Worm (Caenorhabditis elegans) whole organism, L1 larva: Measurements from ENCODE around the gene C46F11.5.
A peak's percentile ranks its signal among the peaks of the same experiment; 100 is the strongest.

ENCODE experiments used
- C16A3.4 ChIP-seq: fragments of 150-350 bp; optimal IDR thresholded peaks from 2 replicates; lab custom pipeline; 2014; ENCODE audit warnings: missing biosample characterization, missing genetic modification characterization
- F16B12.6 ChIP-seq: fragments of 150-350 bp; optimal IDR thresholded peaks from 2 replicates; lab custom pipeline; 2014; ENCODE audit warnings: missing biosample characterization, missing genetic modification characterization
- aly-2 ChIP-seq: fragments of 150-350 bp; optimal IDR thresholded peaks from 2 replicates; lab custom pipeline; 2014; ENCODE audit warnings: missing biosample characterization, missing genetic modification characterization
- blmp-1 ChIP-seq: fragments of 150-350 bp; optimal IDR thresholded peaks from 2 replicates; lab custom pipeline; 2014; ENCODE audit warnings: missing biosample characterization, missing genetic modification characterization
- ceh-8 ChIP-seq: fragments of 200-800 bp; sonication (Bioruptor generic); optimal IDR thresholded peaks from 2 replicates; lab custom pipeline; 2018; ENCODE audit warnings: mild to moderate bottlenecking, missing genetic modification characterization, moderate library complexity, missing compliant biosample characterization
- ceh-82 ChIP-seq, 3 experiments: fragments of 150-350 bp in 1 of 3; sonication (generic microtip) in 2 of 3; optimal IDR thresholded peaks; 2 replicates each; lab custom pipeline; 2014 to 2017; ENCODE audit warnings: missing biosample characterization in 3 of 3, missing genetic modification characterization in 3 of 3
- dpl-1 ChIP-seq, 3 experiments: fragments of 150-350 bp in 2 of 3; sonication (generic microtip) in 1 of 3; optimal IDR thresholded peaks; 2 replicates each; lab custom pipeline; 2014 to 2017; ENCODE audit warnings: missing biosample characterization in 3 of 3, missing genetic modification characterization in 3 of 3, missing genetic modification reagents in 3 of 3
- efl-1 ChIP-seq, 4 experiments: fragments of 150-350 bp; optimal IDR thresholded peaks in 3 of 4; peaks in 1 of 4; 1 replicate in 1 of 4; 2 replicates in 3 of 4; lab custom pipeline; 2014; ENCODE audit warnings: missing biosample characterization in 2 of 4, missing genetic modification characterization in 2 of 4, missing genetic modification reagents in 2 of 4
- efl-3 ChIP-seq: fragments of 200-800 bp; sonication (Bioruptor generic); optimal IDR thresholded peaks from 2 replicates; lab custom pipeline; 2018; ENCODE audit warnings: mild to moderate bottlenecking, missing genetic modification characterization, missing compliant biosample characterization
- egl-13 ChIP-seq: sonication (generic microtip); optimal IDR thresholded peaks from 2 replicates; lab custom pipeline; 2016; ENCODE audit warnings: missing genotype, missing genetic modification reagents, missing genetic modification characterization, missing compliant biosample characterization
- egl-27 ChIP-seq, 2 experiments: fragments of 150-350 bp in 1 of 2; sonication (generic microtip); optimal IDR thresholded peaks; 3 replicates each; lab custom pipeline; 2017 to 2018; ENCODE audit warnings: missing biosample characterization in 2 of 2, missing genetic modification characterization in 2 of 2, missing genetic modification reagents in 2 of 2
- ets-5 ChIP-seq: fragments of 200-800 bp; sonication (Bioruptor generic); IDR thresholded peaks from 2 replicates; pipeline ENCODE4 v1.3.6; 2022; ENCODE audit warnings: missing genetic modification characterization, missing compliant biosample characterization
- fkh-4 ChIP-seq: sonication (generic microtip); optimal IDR thresholded peaks from 2 replicates; lab custom pipeline; 2016; ENCODE audit warnings: missing compliant biosample characterization, missing genetic modification characterization, borderline replicate concordance
- hpl-2 ChIP-seq: fragments of 150-350 bp; optimal IDR thresholded peaks from 2 replicates; lab custom pipeline; 2014; ENCODE audit warnings: missing biosample characterization, missing genetic modification reagents, missing genetic modification characterization
- lin-14 ChIP-seq: fragments of 200-800 bp; sonication (Bioruptor generic); optimal IDR thresholded peaks from 2 replicates; lab custom pipeline; 2018; ENCODE audit warnings: mild to moderate bottlenecking, missing genetic modification characterization, moderate library complexity, missing compliant biosample characterization
- nhr-11 ChIP-seq: fragments of 150-350 bp; optimal IDR thresholded peaks from 2 replicates; lab custom pipeline; 2014; ENCODE audit warnings: missing biosample characterization, missing genetic modification characterization
- nhr-19 ChIP-seq: fragments of 200-800 bp; sonication (Bioruptor generic); conservative IDR thresholded peaks from 2 replicates; pipeline ENCODE4 v1.3.6; 2022; ENCODE audit warnings: missing genetic modification characterization, missing compliant biosample characterization
- nhr-84 ChIP-seq: sonication (generic microtip); optimal IDR thresholded peaks from 2 replicates; lab custom pipeline; 2017; ENCODE audit warnings: missing biosample characterization, missing genetic modification characterization
- pqm-1 ChIP-seq: sonication (generic microtip); optimal IDR thresholded peaks from 3 replicates; lab custom pipeline; 2017; ENCODE audit warnings: missing biosample characterization, missing genetic modification characterization
- sox-4 ChIP-seq: sonication (generic microtip); optimal IDR thresholded peaks from 2 replicates; lab custom pipeline; 2016; ENCODE audit warnings: missing genetic modification characterization, missing compliant biosample characterization
- sup-37 ChIP-seq: fragments of 200-800 bp; sonication (Bioruptor generic); optimal IDR thresholded peaks from 2 replicates; lab custom pipeline; 2018; ENCODE audit warnings: mild to moderate bottlenecking, missing genetic modification characterization, missing compliant biosample characterization
- tbx-2 ChIP-seq: sonication (generic microtip); optimal IDR thresholded peaks from 2 replicates; lab custom pipeline; 2016; ENCODE audit warnings: missing genetic modification characterization, missing compliant biosample characterization
- tlp-1 ChIP-seq: fragments of 150-350 bp; optimal IDR thresholded peaks from 2 replicates; lab custom pipeline; 2014; ENCODE audit warnings: missing biosample characterization, missing genetic modification characterization
- unc-62 ChIP-seq: fragments of 150-350 bp; optimal IDR thresholded peaks from 2 replicates; lab custom pipeline; 2014; ENCODE audit warnings: missing biosample characterization, missing genetic modification reagents, missing genetic modification characterization

Gene C46F11.5

ce11 chrIII:3619621-3620261, 37.7 kb downstream of the C46F11.5 start:
- TF ChIP-seq lin-14 (GFP tag; lab: Kevin White, UChicago) (peak; percentile 77), blmp-1 (tag; lab: Kevin White, UChicago) (peak; percentile 43), C16A3.4 (no peak)

- TF ChIP-seq egl-13 (tag; lab: Kevin White, UChicago) (no peak), efl-1 (optimal IDR thresholded peaks at IDR 0.05; lab: Kevin White, UChicago) (no peak), efl-1 (GFP tag; optimal IDR thresholded peaks at IDR 0.05 in 1 of 2; lab: Kevin White, UChicago) (peak in 1 of 2 experiments; percentile 24), dpl-1 (GFP tag; optimal IDR thresholded peaks at IDR 0.05; lab: Kevin White, UChicago) (peak in 1 of 3 experiments; percentile 4)
These were observed 44.4 kb downstream of the C46F11.5 start for ce11 chrIII:3612882-3613479.

ce11 chrIII:3612387-3612786, 45.0 kb downstream of the C46F11.5 start:
- no peak for TF ChIP-seq hpl-2 (GFP tag; lab: Kevin White, UChicago)
- TF ChIP-seq nhr-11 (tag; lab: Kevin White, UChicago), result no peak
- TF ChIP-seq nhr-19 (GFP tag; lab: Robert Waterston, UW), result no peak
- TF ChIP-seq pqm-1 (tag; lab: Kevin White, UChicago), result no peak
- TF ChIP-seq fkh-4 (tag; lab: Kevin White, UChicago), result no peak
- TF ChIP-seq tlp-1 (tag; lab: Kevin White, UChicago), result no peak
- no peak for TF ChIP-seq tbx-2 (tag; lab: Kevin White, UChicago)
- no peak for TF ChIP-seq unc-62 (GFP tag; lab: Kevin White, UChicago)
- no peak for TF ChIP-seq sox-4
- no peak for TF ChIP-seq sup-37 (GFP tag; lab: Kevin White, UChicago)

- TF ChIP-seq F16B12.6 (tag; lab: Kevin White, UChicago) (no peak), egl-27 (tag; optimal IDR thresholded peaks at IDR 0.05; lab: Kevin White, UChicago) (no peak), hpl-2 (GFP tag; lab: Kevin White, UChicago) (no peak), ceh-8 (GFP tag; lab: Kevin White, UChicago) (no peak), efl-3 (GFP tag; lab: Kevin White, UChicago) (no peak), ets-5 (GFP tag; lab: Robert Waterston, UW) (no peak), ceh-82 (tag; optimal IDR thresholded peaks at IDR 0.05; lab: Kevin White, UChicago) (no peak), nhr-19 (GFP tag; lab: Robert Waterston, UW) (no peak), tlp-1 (tag; lab: Kevin White, UChicago) (no peak), aly-2 (no peak), blmp-1 (tag; lab: Kevin White, UChicago) (no peak), nhr-84 (tag; lab: Kevin White, UChicago) (no peak)
These were observed 51.7 kb downstream of the C46F11.5 start for ce11 chrIII:3605681-3606080.
